Worm (Caenorhabditis elegans) whole organism, mixed stage, embryonic: ENCODE measurements around the gene W04E12.7.

ENCODE experiments used
- M03D4.4 ChIP-seq: sonication (generic microtip); optimal IDR thresholded peaks from 2 replicates; lab custom pipeline; 2017; ENCODE audit warnings: mild to moderate bottlenecking, missing genetic modification characterization, missing compliant biosample characterization
- blmp-1 ChIP-seq: fragments of 150-350 bp; optimal IDR thresholded peaks from 2 replicates; lab custom pipeline; 2014; ENCODE audit warnings: missing biosample characterization, missing genetic modification characterization
- ceh-39 ChIP-seq: fragments of 150-350 bp; optimal IDR thresholded peaks from 2 replicates; lab custom pipeline; 2014; ENCODE audit warnings: missing biosample characterization, missing genetic modification characterization
- ceh-43 ChIP-seq: fragments of 200-800 bp; sonication (Bioruptor generic); optimal IDR thresholded peaks from 2 replicates; lab custom pipeline; 2018; ENCODE audit warnings: mild to moderate bottlenecking, missing genetic modification characterization, moderate library complexity, missing compliant biosample characterization
- ceh-83 ChIP-seq: fragments of 200-800 bp; sonication (Bioruptor generic); optimal IDR thresholded peaks from 2 replicates; lab custom pipeline; 2018; ENCODE audit warnings: mild to moderate bottlenecking, missing genetic modification characterization, missing compliant biosample characterization
- ces-1 ChIP-seq: fragments of 150-350 bp; optimal IDR thresholded peaks from 2 replicates; lab custom pipeline; 2014; ENCODE audit warnings: missing biosample characterization, missing genetic modification reagents, missing genetic modification characterization
- cnd-1 ChIP-seq: fragments of 200-800 bp; sonication (Bioruptor generic); optimal IDR thresholded peaks from 2 replicates; lab custom pipeline; 2018; ENCODE audit warnings: mild to moderate bottlenecking, missing genetic modification characterization, missing compliant biosample characterization
- drap-1 ChIP-seq: fragments of 200-800 bp; sonication (Bioruptor generic); optimal IDR thresholded peaks from 3 replicates; lab custom pipeline; 2018; ENCODE audit warnings: mild to moderate bottlenecking, missing genetic modification characterization, missing compliant biosample characterization
- elt-1 ChIP-seq: sonication (generic microtip); optimal IDR thresholded peaks from 2 replicates; lab custom pipeline; 2017; ENCODE audit warnings: missing genetic modification characterization, mild to moderate bottlenecking, missing compliant biosample characterization, antibody characterized with exemption, moderate library complexity, borderline replicate concordance; ENCODE audit not compliant: insufficient read depth
- elt-3 ChIP-seq: fragments of 150-350 bp; optimal IDR thresholded peaks from 2 replicates; lab custom pipeline; 2014; ENCODE audit warnings: missing biosample characterization, missing genetic modification characterization
- flh-1 ChIP-seq: fragments of 200-800 bp; sonication (Bioruptor generic); optimal IDR thresholded peaks from 2 replicates; lab custom pipeline; 2018; ENCODE audit warnings: mild to moderate bottlenecking, missing genetic modification characterization, moderate library complexity, missing compliant biosample characterization
- ham-2 ChIP-seq: fragments of 200-800 bp; sonication (Bioruptor generic); optimal IDR thresholded peaks from 2 replicates; lab custom pipeline; 2018; ENCODE audit warnings: mild to moderate bottlenecking, missing genetic modification characterization, missing compliant biosample characterization
- hlh-1 ChIP-seq: fragments of 150-350 bp; optimal IDR thresholded peaks from 2 replicates; lab custom pipeline; 2014; ENCODE audit warnings: missing biosample characterization, missing genetic modification reagents, missing genetic modification characterization
- lin-13 ChIP-seq: fragments of 150-350 bp; optimal IDR thresholded peaks from 2 replicates; lab custom pipeline; 2014; ENCODE audit warnings: missing biosample characterization, missing genetic modification characterization
- lin-32 ChIP-seq: fragments of 200-800 bp; sonication (Bioruptor generic); optimal IDR thresholded peaks from 2 replicates; lab custom pipeline; 2018; ENCODE audit warnings: mild to moderate bottlenecking, missing genetic modification characterization, missing compliant biosample characterization
- lsy-2 ChIP-seq: fragments of 150-350 bp; optimal IDR thresholded peaks from 2 replicates; lab custom pipeline; 2014; ENCODE audit warnings: missing biosample characterization, missing genetic modification characterization
- mab-5 ChIP-seq: fragments of 150-350 bp; optimal IDR thresholded peaks from 2 replicates; lab custom pipeline; 2014; ENCODE audit warnings: missing biosample characterization, missing genetic modification characterization
- mep-1 ChIP-seq: fragments of 150-350 bp; optimal IDR thresholded peaks from 2 replicates; lab custom pipeline; 2017; ENCODE audit warnings: missing biosample characterization, missing genetic modification reagents, missing genetic modification characterization, inconsistent platforms
- nhr-12 ChIP-seq: fragments of 150-350 bp; optimal IDR thresholded peaks from 2 replicates; lab custom pipeline; 2014; ENCODE audit warnings: missing biosample characterization, missing genetic modification characterization
- nhr-2 ChIP-seq: fragments of 150-350 bp; optimal IDR thresholded peaks from 2 replicates; lab custom pipeline; 2014; ENCODE audit warnings: missing biosample characterization, missing genetic modification characterization
- nhr-237 ChIP-seq: fragments of 150-350 bp; optimal IDR thresholded peaks from 2 replicates; lab custom pipeline; 2014; ENCODE audit warnings: missing biosample characterization, missing genetic modification characterization
- nhr-28 ChIP-seq: fragments of 150-350 bp; optimal IDR thresholded peaks from 2 replicates; lab custom pipeline; 2014; ENCODE audit warnings: missing biosample characterization, missing genetic modification characterization
- nhr-76 ChIP-seq: sonication (generic microtip); optimal IDR thresholded peaks from 2 replicates; lab custom pipeline; 2017; ENCODE audit warnings: missing biosample characterization, missing genetic modification characterization
- pha-4 ChIP-seq: fragments of 150-350 bp; optimal IDR thresholded peaks from 2 replicates; lab custom pipeline; 2018; ENCODE audit warnings: missing biosample characterization, missing genetic modification reagents, missing genetic modification characterization
- sem-2 ChIP-seq: fragments of 200-800 bp; sonication (Bioruptor generic); optimal IDR thresholded peaks from 2 replicates; lab custom pipeline; 2018; ENCODE audit warnings: mild to moderate bottlenecking, missing genetic modification characterization, missing compliant biosample characterization
- snpc-4 ChIP-seq: fragments of 150-350 bp; optimal IDR thresholded peaks from 2 replicates; lab custom pipeline; 2014; ENCODE audit warnings: missing biosample characterization, missing genetic modification characterization
- sptf-1 ChIP-seq: sonication (generic microtip); optimal IDR thresholded peaks from 2 replicates; lab custom pipeline; 2017; ENCODE audit warnings: mild to moderate bottlenecking, missing genetic modification characterization, moderate library complexity, missing compliant biosample characterization
- tbx-8 ChIP-seq: fragments of 200-800 bp; sonication (Bioruptor generic); optimal IDR thresholded peaks from 2 replicates; lab custom pipeline; 2018; ENCODE audit warnings: mild to moderate bottlenecking, missing genetic modification characterization, moderate library complexity, missing compliant biosample characterization
- unc-120 ChIP-seq: sonication (generic microtip); optimal IDR thresholded peaks from 2 replicates; lab custom pipeline; 2017; ENCODE audit warnings: missing genetic modification characterization, missing compliant biosample characterization; ENCODE audit not compliant: poor library complexity, severe bottlenecking
- unc-39 ChIP-seq: fragments of 150-350 bp; optimal IDR thresholded peaks from 2 replicates; lab custom pipeline; 2014; ENCODE audit warnings: missing biosample characterization, missing genetic modification characterization
- unc-62 ChIP-seq: fragments of 150-350 bp; optimal IDR thresholded peaks from 2 replicates; lab custom pipeline; 2014; ENCODE audit warnings: missing biosample characterization, missing genetic modification reagents, missing genetic modification characterization
- zip-8 ChIP-seq: fragments of 150-350 bp; optimal IDR thresholded peaks from 2 replicates; lab custom pipeline; 2014; ENCODE audit warnings: missing biosample characterization, missing genetic modification characterization
- ztf-11 ChIP-seq: fragments of 150-350 bp; optimal IDR thresholded peaks from 2 replicates; lab custom pipeline; 2014; ENCODE audit warnings: missing biosample characterization, missing genetic modification characterization

Gene W04E12.7

ce11 chrV:19737458-19737857, at the start of gene W04E12.7:
Gene W04E12.7, minus strand, starts transcription at chrV:19737558.
- no peak for TF ChIP-seq nhr-76 (tag; lab: Kevin White, UChicago)
- no peak for TF ChIP-seq unc-39 (tag; lab: Kevin White, UChicago)
- TF ChIP-seq elt-3 (tag; lab: Kevin White, UChicago) = no peak
- TF ChIP-seq M03D4.4 (tag; lab: Kevin White, UChicago) = no peak
- TF ChIP-seq hlh-1 (tag; lab: Kevin White, UChicago) = no peak
- TF ChIP-seq mab-5 (tag; lab: Kevin White, UChicago) = no peak
- no peak for TF ChIP-seq drap-1
- TF ChIP-seq blmp-1 (tag; lab: Kevin White, UChicago) = no peak
- TF ChIP-seq ceh-39 = no peak
- no peak for TF ChIP-seq ceh-43
- TF ChIP-seq lin-32 = no peak
- no peak for TF ChIP-seq ham-2 (GFP tag; lab: Kevin White, UChicago)
- TF ChIP-seq sem-2 (GFP tag; lab: Kevin White, UChicago) = no peak
- no peak for TF ChIP-seq cnd-1 (tag; lab: Kevin White, UChicago)
- TF ChIP-seq nhr-12 = no peak
- no peak for TF ChIP-seq sptf-1 (tag; lab: Kevin White, UChicago)
- no peak for TF ChIP-seq mep-1 (tag; lab: Kevin White, UChicago)
- no peak for TF ChIP-seq unc-62 (GFP tag; lab: Kevin White, UChicago)
- TF ChIP-seq nhr-28 (tag; lab: Kevin White, UChicago) = no peak
- TF ChIP-seq ces-1 (GFP tag; lab: Kevin White, UChicago) = no peak

- peak; percentile 11 for TF ChIP-seq zip-8
- no peak for TF ChIP-seq nhr-2
- TF ChIP-seq, all 35 proteins: peak for 1
Measured at ce11 chrV:19783829-19784228, 46.5 kb upstream of the W04E12.7 start, which contains the start of gene srt-45. Gene srt-45, plus strand, starts transcription at chrV:19784129.

ce11 chrV:19779220-19779619, 41.9 kb upstream of the W04E12.7 start:
- TF ChIP-seq ceh-83 (GFP tag; lab: Kevin White, UChicago) (no peak), blmp-1 (tag; lab: Kevin White, UChicago) (no peak), M03D4.4 (tag; lab: Kevin White, UChicago) (no peak), ces-1 (GFP tag; lab: Kevin White, UChicago) (no peak), lsy-2 (tag; lab: Kevin White, UChicago) (no peak), nhr-12 (no peak), nhr-76 (tag; lab: Kevin White, UChicago) (no peak), sem-2 (GFP tag; lab: Kevin White, UChicago) (no peak), hlh-1 (tag; lab: Kevin White, UChicago) (no peak), unc-39 (tag; lab: Kevin White, UChicago) (no peak), unc-62 (GFP tag; lab: Kevin White, UChicago) (no peak), mep-1 (tag; lab: Kevin White, UChicago) (no peak), snpc-4 (tag; lab: Kevin White, UChicago) (no peak), zip-8 (no peak), flh-1 (GFP tag; lab: Kevin White, UChicago) (no peak), nhr-28 (tag; lab: Kevin White, UChicago) (no peak), unc-120 (tag; lab: Kevin White, UChicago) (no peak), drap-1 (no peak)

ce11 chrV:19778608-19779007, 41.2 kb upstream of the W04E12.7 start, which contains the start of gene fbxa-194:
Gene fbxa-194, minus strand, starts transcription at chrV:19778708.
- TF ChIP-seq snpc-4 (tag; lab: Kevin White, UChicago) = no peak
- no peak for TF ChIP-seq unc-120 (tag; lab: Kevin White, UChicago)
- no peak for TF ChIP-seq lsy-2 (tag; lab: Kevin White, UChicago)
- TF ChIP-seq unc-39 (tag; lab: Kevin White, UChicago) = no peak

ce11 chrV:19777227-19777626, 39.9 kb upstream of the W04E12.7 start, which contains the start of gene fbxa-118:
Gene fbxa-118, minus strand, starts transcription at chrV:19777327.
- no peak for TF ChIP-seq ceh-83 (GFP tag; lab: Kevin White, UChicago)

- TF ChIP-seq flh-1 (GFP tag; lab: Kevin White, UChicago) (no peak), unc-62 (GFP tag; lab: Kevin White, UChicago) (no peak), ztf-11 (no peak), ceh-39 (no peak), snpc-4 (tag; lab: Kevin White, UChicago) (no peak), nhr-237 (no peak), nhr-12 (no peak), elt-1 (tag; lab: Kevin White, UChicago) (no peak), ham-2 (GFP tag; lab: Kevin White, UChicago) (no peak), unc-39 (tag; lab: Kevin White, UChicago) (no peak), lsy-2 (tag; lab: Kevin White, UChicago) (no peak), tbx-8 (no peak), mep-1 (tag; lab: Kevin White, UChicago) (no peak), lin-13 (tag; lab: Kevin White, UChicago) (no peak), pha-4 (tag; lab: Kevin White, UChicago) (no peak), M03D4.4 (tag; lab: Kevin White, UChicago) (no peak)
Measured at ce11 chrV:19771660-19772059, 34.3 kb upstream of the W04E12.7 start, which contains the start of gene M162.15. Gene M162.15, minus strand, starts transcription at chrV:19771760.
